Worm (Caenorhabditis elegans) whole organism, L1 larva: ENCODE measurements around the gene kars-1.

Experiments
- C04F5.9 ChIP-seq: sonication (generic microtip); optimal IDR thresholded peaks from 2 replicates; lab custom pipeline; 2016; ENCODE audit warnings: missing genetic modification characterization, missing compliant biosample characterization
- C16A3.4 ChIP-seq: fragments of 150-350 bp; optimal IDR thresholded peaks from 2 replicates; lab custom pipeline; 2014; ENCODE audit warnings: missing biosample characterization, missing genetic modification characterization
- C34B4.2 ChIP-seq: sonication (generic microtip); optimal IDR thresholded peaks from 2 replicates; lab custom pipeline; 2017; ENCODE audit warnings: mild to moderate bottlenecking, missing genetic modification characterization, missing compliant biosample characterization
- F16B12.6 ChIP-seq: fragments of 150-350 bp; optimal IDR thresholded peaks from 2 replicates; lab custom pipeline; 2014; ENCODE audit warnings: missing biosample characterization, missing genetic modification characterization
- Y116A8C.19 ChIP-seq: sonication (generic microtip); optimal IDR thresholded peaks from 2 replicates; lab custom pipeline; 2016; ENCODE audit warnings: missing compliant biosample characterization, missing genetic modification characterization, borderline replicate concordance
- aha-1 ChIP-seq: fragments of 150-350 bp; optimal IDR thresholded peaks from 2 replicates; lab custom pipeline; 2014; ENCODE audit warnings: missing biosample characterization, missing genetic modification characterization
- aly-2 ChIP-seq: fragments of 150-350 bp; optimal IDR thresholded peaks from 2 replicates; lab custom pipeline; 2014; ENCODE audit warnings: missing biosample characterization, missing genetic modification characterization
- blmp-1 ChIP-seq: fragments of 150-350 bp; optimal IDR thresholded peaks from 2 replicates; lab custom pipeline; 2014; ENCODE audit warnings: missing biosample characterization, missing genetic modification characterization
- ceh-63 ChIP-seq: fragments of 200-800 bp; sonication (Bioruptor generic); optimal IDR thresholded peaks from 2 replicates; lab custom pipeline; 2018; ENCODE audit warnings: mild to moderate bottlenecking, missing genetic modification characterization, missing compliant biosample characterization
- ceh-82 ChIP-seq, 3 experiments: fragments of 150-350 bp in 1 of 3; sonication (generic microtip) in 2 of 3; optimal IDR thresholded peaks; 2 replicates each; lab custom pipeline; 2014 to 2017; ENCODE audit warnings: missing biosample characterization in 3 of 3, missing genetic modification characterization in 3 of 3
- ceh-88 ChIP-seq: fragments of 200-800 bp; sonication (Bioruptor generic); IDR thresholded peaks from 2 replicates; pipeline ENCODE4 v1.3.6; 2022; ENCODE audit warnings: missing genetic modification characterization, missing compliant biosample characterization
- ceh-90 ChIP-seq: sonication (generic microtip); optimal IDR thresholded peaks from 2 replicates; lab custom pipeline; 2016; ENCODE audit warnings: missing genetic modification characterization, missing compliant biosample characterization
- ces-1 ChIP-seq: fragments of 150-350 bp; optimal IDR thresholded peaks from 2 replicates; lab custom pipeline; 2014; ENCODE audit warnings: missing biosample characterization, missing genetic modification reagents, missing genetic modification characterization
- egl-13 ChIP-seq: sonication (generic microtip); optimal IDR thresholded peaks from 2 replicates; lab custom pipeline; 2016; ENCODE audit warnings: missing genotype, missing genetic modification reagents, missing genetic modification characterization, missing compliant biosample characterization
- elt-2 ChIP-seq: sonication (generic microtip); optimal IDR thresholded peaks from 2 replicates; lab custom pipeline; 2016; ENCODE audit warnings: missing genetic modification characterization, mild to moderate bottlenecking, inconsistent platforms, missing compliant biosample characterization, missing genetic modification reagents
- ets-5 ChIP-seq: fragments of 200-800 bp; sonication (Bioruptor generic); IDR thresholded peaks from 2 replicates; pipeline ENCODE4 v1.3.6; 2022; ENCODE audit warnings: missing genetic modification characterization, missing compliant biosample characterization
- fkh-10 ChIP-seq: sonication (generic microtip); optimal IDR thresholded peaks from 2 replicates; lab custom pipeline; 2017; ENCODE audit warnings: missing biosample characterization, missing genetic modification reagents, missing genetic modification characterization
- fos-1 ChIP-seq: fragments of 150-350 bp; optimal IDR thresholded peaks from 2 replicates; lab custom pipeline; 2014; ENCODE audit warnings: missing biosample characterization, missing genetic modification characterization
- grh-1 ChIP-seq: fragments of 200-800 bp; sonication (Bioruptor generic); IDR thresholded peaks from 2 replicates; pipeline ENCODE4 v1.3.6; 2022; ENCODE audit warnings: missing genetic modification reagents, missing genetic modification characterization, missing compliant biosample characterization
- hlh-17 ChIP-seq: fragments of 200-800 bp; sonication (Bioruptor generic); optimal IDR thresholded peaks from 2 replicates; lab custom pipeline; 2018; ENCODE audit warnings: missing genetic modification characterization, mild to moderate bottlenecking, missing compliant biosample characterization, moderate library complexity, borderline replicate concordance
- hlh-4 ChIP-seq: sonication (generic microtip); optimal IDR thresholded peaks from 2 replicates; lab custom pipeline; 2016; ENCODE audit warnings: mild to moderate bottlenecking, missing genetic modification characterization, missing compliant biosample characterization
- irx-1 ChIP-seq: sonication (generic microtip); optimal IDR thresholded peaks from 2 replicates; lab custom pipeline; 2016; ENCODE audit warnings: missing genetic modification characterization, missing compliant biosample characterization
- jun-1 ChIP-seq: fragments of 150-350 bp; optimal IDR thresholded peaks from 2 replicates; lab custom pipeline; 2014; ENCODE audit warnings: missing biosample characterization, missing genetic modification reagents, missing genetic modification characterization
- lin-13 ChIP-seq: fragments of 150-350 bp; optimal IDR thresholded peaks from 2 replicates; lab custom pipeline; 2014; ENCODE audit warnings: missing biosample characterization, missing genetic modification reagents, missing genetic modification characterization
- lin-14 ChIP-seq: fragments of 200-800 bp; sonication (Bioruptor generic); optimal IDR thresholded peaks from 2 replicates; lab custom pipeline; 2018; ENCODE audit warnings: mild to moderate bottlenecking, missing genetic modification characterization, moderate library complexity, missing compliant biosample characterization
- lin-35 ChIP-seq, 2 experiments: fragments of 150-350 bp; optimal IDR thresholded peaks; 2 replicates each; lab custom pipeline; 2014; ENCODE audit warnings: missing biosample characterization in 2 of 2, missing genetic modification characterization in 2 of 2, missing genetic modification reagents in 2 of 2
- lin-39 ChIP-seq: fragments of 150-350 bp; optimal IDR thresholded peaks from 2 replicates; lab custom pipeline; 2014; ENCODE audit warnings: missing biosample characterization, missing genetic modification reagents, missing genetic modification characterization
- lsy-2 ChIP-seq, 2 experiments: fragments of 150-350 bp; optimal IDR thresholded peaks; 2 replicates each; lab custom pipeline; 2014; ENCODE audit warnings: missing biosample characterization in 2 of 2, missing genetic modification characterization in 2 of 2
- mdl-1 ChIP-seq, 2 experiments: fragments of 150-350 bp; optimal IDR thresholded peaks; 2 replicates each; lab custom pipeline; 2014 to 2017; ENCODE audit warnings: missing biosample characterization in 2 of 2, missing genetic modification characterization in 2 of 2, inconsistent platforms in 1 of 2
- nhr-11 ChIP-seq: fragments of 150-350 bp; optimal IDR thresholded peaks from 2 replicates; lab custom pipeline; 2014; ENCODE audit warnings: missing biosample characterization, missing genetic modification characterization
- nhr-19 ChIP-seq: fragments of 200-800 bp; sonication (Bioruptor generic); conservative IDR thresholded peaks from 2 replicates; pipeline ENCODE4 v1.3.6; 2022; ENCODE audit warnings: missing genetic modification characterization, missing compliant biosample characterization
- nhr-237 ChIP-seq: fragments of 150-350 bp; optimal IDR thresholded peaks from 2 replicates; lab custom pipeline; 2014; ENCODE audit warnings: missing biosample characterization, missing genetic modification characterization
- nhr-28 ChIP-seq: fragments of 150-350 bp; optimal IDR thresholded peaks from 2 replicates; lab custom pipeline; 2014; ENCODE audit warnings: missing biosample characterization, missing genetic modification characterization
- nhr-71 ChIP-seq: sonication (generic microtip); optimal IDR thresholded peaks from 2 replicates; lab custom pipeline; 2016; ENCODE audit warnings: mild to moderate bottlenecking, missing genetic modification characterization, moderate library complexity, missing compliant biosample characterization
- nhr-76 ChIP-seq: sonication (generic microtip); optimal IDR thresholded peaks from 2 replicates; lab custom pipeline; 2017; ENCODE audit warnings: missing biosample characterization, missing genetic modification characterization
- nhr-77 ChIP-seq: fragments of 150-350 bp; optimal IDR thresholded peaks from 2 replicates; lab custom pipeline; 2014; ENCODE audit warnings: missing biosample characterization, missing genetic modification characterization
- nhr-84 ChIP-seq: sonication (generic microtip); optimal IDR thresholded peaks from 2 replicates; lab custom pipeline; 2017; ENCODE audit warnings: missing biosample characterization, missing genetic modification characterization
- nhr-90 ChIP-seq: sonication (generic microtip); optimal IDR thresholded peaks from 2 replicates; lab custom pipeline; 2016; ENCODE audit warnings: mild to moderate bottlenecking, missing genetic modification characterization, missing compliant biosample characterization; ENCODE audit not compliant: poor library complexity
- pax-3 ChIP-seq: fragments of 200-800 bp; sonication (Bioruptor generic); optimal IDR thresholded peaks from 2 replicates; lab custom pipeline; 2018; ENCODE audit warnings: mild to moderate bottlenecking, missing genetic modification characterization, moderate library complexity, missing compliant biosample characterization
- rnt-1 ChIP-seq: sonication (generic microtip); optimal IDR thresholded peaks from 2 replicates; lab custom pipeline; 2016; ENCODE audit warnings: mild to moderate bottlenecking, missing genetic modification characterization, moderate library complexity, missing compliant biosample characterization
- skn-1 ChIP-seq: fragments of 150-350 bp; optimal IDR thresholded peaks from 2 replicates; lab custom pipeline; 2014; ENCODE audit warnings: missing biosample characterization, missing genetic modification characterization
- snpc-4 ChIP-seq: fragments of 150-350 bp; optimal IDR thresholded peaks from 2 replicates; lab custom pipeline; 2014; ENCODE audit warnings: missing biosample characterization, missing genetic modification characterization
- sptf-1 ChIP-seq: fragments of 150-350 bp; optimal IDR thresholded peaks from 2 replicates; lab custom pipeline; 2014; ENCODE audit warnings: missing biosample characterization, missing genetic modification characterization
- swsn-7 ChIP-seq: sonication (generic microtip); optimal IDR thresholded peaks from 2 replicates; lab custom pipeline; 2016; ENCODE audit warnings: missing genetic modification characterization, missing compliant biosample characterization
- tlp-1 ChIP-seq: fragments of 150-350 bp; optimal IDR thresholded peaks from 2 replicates; lab custom pipeline; 2014; ENCODE audit warnings: missing biosample characterization, missing genetic modification characterization
- unc-62 ChIP-seq: fragments of 150-350 bp; optimal IDR thresholded peaks from 2 replicates; lab custom pipeline; 2014; ENCODE audit warnings: missing biosample characterization, missing genetic modification reagents, missing genetic modification characterization
- unc-86 ChIP-seq: sonication (generic microtip); optimal IDR thresholded peaks from 2 replicates; lab custom pipeline; 2016; ENCODE audit warnings: missing genetic modification characterization, missing compliant biosample characterization
- xbp-1 ChIP-seq: sonication (generic microtip); optimal IDR thresholded peaks from 2 replicates; lab custom pipeline; 2016; ENCODE audit warnings: missing genetic modification characterization, missing compliant biosample characterization
- zag-1 ChIP-seq: fragments of 150-350 bp; optimal IDR thresholded peaks from 2 replicates; lab custom pipeline; 2014; ENCODE audit warnings: missing biosample characterization, missing genetic modification characterization
- zip-4 ChIP-seq: fragments of 200-800 bp; sonication (Bioruptor generic); optimal IDR thresholded peaks from 2 replicates; lab custom pipeline; 2018; ENCODE audit warnings: mild to moderate bottlenecking, missing genetic modification characterization, moderate library complexity, missing compliant biosample characterization
- ztf-4 ChIP-seq: fragments of 150-350 bp; optimal IDR thresholded peaks from 2 replicates; lab custom pipeline; 2014; ENCODE audit warnings: missing biosample characterization, missing genetic modification characterization

kars-1 gene

DNA sequence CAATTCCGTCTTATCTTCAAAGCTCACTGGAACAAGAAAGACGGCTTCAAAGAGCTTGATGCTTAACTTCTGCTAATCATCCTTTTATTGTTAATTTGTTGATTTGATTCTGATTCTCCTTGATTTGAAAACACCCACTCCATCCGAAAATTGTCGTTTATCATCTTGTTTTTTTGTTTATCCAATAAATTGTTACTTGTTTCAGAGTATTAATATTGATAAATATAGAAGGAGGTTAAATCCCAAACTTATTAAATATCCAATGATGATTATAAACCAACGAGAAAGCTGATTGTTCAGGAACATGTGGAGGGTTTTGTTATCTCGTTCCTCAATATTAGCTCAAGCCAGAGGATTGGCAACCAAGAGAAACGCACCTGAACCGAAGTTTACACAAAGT lies 40.6 kb upstream of the kars-1 start, which contains the start of gene F10E7.6:
F10E7.6 (plus strand) TSS at position 301 of the 400 bp plus-strand sequence.
- TF ChIP-seq nhr-28 (tag; lab: Kevin White, UChicago) (no peak), mdl-1 (tag; optimal IDR thresholded peaks at IDR 0.05; lab: Kevin White, UChicago) (no peak), jun-1 (no peak), C34B4.2 (tag; lab: Kevin White, UChicago) (no peak), ets-5 (GFP tag; lab: Robert Waterston, UW) (no peak), egl-13 (tag; lab: Kevin White, UChicago) (no peak), nhr-77 (tag; lab: Kevin White, UChicago) (no peak), fkh-10 (GFP tag; lab: Kevin White, UChicago) (no peak), pax-3 (tag; lab: Kevin White, UChicago) (no peak)

DNA sequence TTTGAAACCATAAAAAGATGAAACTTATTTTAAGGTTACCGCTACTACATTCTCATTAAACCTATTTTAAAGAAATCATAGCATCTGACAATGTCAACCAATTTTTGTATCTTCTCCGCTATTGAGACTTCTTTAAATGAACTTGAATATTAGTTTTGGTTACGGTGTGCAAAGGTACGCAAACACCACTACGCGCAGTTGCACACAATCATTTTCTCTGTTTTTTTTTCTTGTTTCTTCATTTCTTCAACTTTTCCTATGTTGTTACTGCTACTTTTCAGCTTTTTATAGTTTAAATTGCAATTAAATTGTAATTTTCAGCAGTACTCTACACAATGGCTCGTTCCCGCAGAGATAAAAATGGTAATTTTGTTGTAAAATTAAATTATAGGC lies 39.4 kb upstream of the kars-1 start, which contains the start of gene F10E7.5:
F10E7.5 (plus strand) TSS at position 322 of the 393 bp plus-strand sequence.
- no peak for TF ChIP-seq lin-13 (GFP tag; lab: Kevin White, UChicago)
- TF ChIP-seq tlp-1: no peak
- no peak for TF ChIP-seq fkh-10 (GFP tag; lab: Kevin White, UChicago)
- no peak for TF ChIP-seq nhr-28 (tag; lab: Kevin White, UChicago)
- peak; percentile 53 for TF ChIP-seq rnt-1 (tag; lab: Kevin White, UChicago)
- TF ChIP-seq ztf-4 (tag; lab: Kevin White, UChicago): no peak
- TF ChIP-seq irx-1 (tag; lab: Kevin White, UChicago): no peak
- no peak for TF ChIP-seq ceh-90
- TF ChIP-seq ces-1 (GFP tag; lab: Kevin White, UChicago): no peak
- TF ChIP-seq grh-1 (GFP tag; lab: Robert Waterston, UW): no peak
- peak; percentile 51 to 68 for TF ChIP-seq lin-35 (GFP tag; optimal IDR thresholded peaks at IDR 0.05; lab: Kevin White, UChicago)
- no peak for TF ChIP-seq nhr-237
- TF ChIP-seq C34B4.2 (tag; lab: Kevin White, UChicago): no peak
- no peak for TF ChIP-seq aha-1 (tag; lab: Kevin White, UChicago)
- no peak for TF ChIP-seq ceh-88 (GFP tag; lab: Robert Waterston, UW)
- TF ChIP-seq hlh-17 (GFP tag; lab: Kevin White, UChicago): no peak
- no peak for TF ChIP-seq nhr-77 (tag; lab: Kevin White, UChicago)
- TF ChIP-seq F16B12.6 (tag; lab: Kevin White, UChicago): peak; percentile 94
- TF ChIP-seq ets-5 (GFP tag; lab: Robert Waterston, UW): no peak
- no peak for TF ChIP-seq Y116A8C.19 (tag; lab: Kevin White, UChicago)
- TF ChIP-seq C16A3.4: peak; percentile 66
- no peak for TF ChIP-seq lin-39 (tag; lab: Kevin White, UChicago)
- peak; percentile 97 to 99 for TF ChIP-seq lsy-2 (tag; optimal IDR thresholded peaks at IDR 0.05; lab: Kevin White, UChicago)
- TF ChIP-seq ceh-63 (GFP tag; lab: Kevin White, UChicago): no peak
- TF ChIP-seq egl-13 (tag; lab: Kevin White, UChicago): no peak
- TF ChIP-seq swsn-7: peak; percentile 34
- TF ChIP-seq C04F5.9: no peak
- peak; percentile 33 for TF ChIP-seq nhr-90
- peak; percentile 53 for TF ChIP-seq nhr-71
- peak; percentile 30 for TF ChIP-seq jun-1
- no peak for TF ChIP-seq lin-14 (GFP tag; lab: Kevin White, UChicago)
- TF ChIP-seq sptf-1: no peak
- no peak for TF ChIP-seq zip-4 (GFP tag; lab: Kevin White, UChicago)
- TF ChIP-seq skn-1 (tag; lab: Kevin White, UChicago): no peak
- TF ChIP-seq ceh-82 (tag; optimal IDR thresholded peaks at IDR 0.05; lab: Kevin White, UChicago): peak; percentile 44 to 58 (median 44)
- no peak for TF ChIP-seq nhr-11 (tag; lab: Kevin White, UChicago)
- TF ChIP-seq nhr-19 (GFP tag; lab: Robert Waterston, UW): no peak
- peak; percentile 14 for TF ChIP-seq unc-86 (tag; lab: Kevin White, UChicago)
- peak; percentile 61 for TF ChIP-seq blmp-1 (tag; lab: Kevin White, UChicago)
- TF ChIP-seq elt-2 (tag; lab: Kevin White, UChicago): no peak
- TF ChIP-seq fos-1 (tag; lab: Kevin White, UChicago): peak; percentile 23
- peak; percentile 23 for TF ChIP-seq snpc-4
- TF ChIP-seq aly-2 (tag; lab: Kevin White, UChicago): peak; percentile 40
- TF ChIP-seq xbp-1 (tag; lab: Kevin White, UChicago): peak; percentile 44
- no peak for TF ChIP-seq nhr-76 (tag; lab: Kevin White, UChicago)
- no peak for TF ChIP-seq unc-62 (GFP tag; lab: Kevin White, UChicago)
- no peak for TF ChIP-seq nhr-84 (tag; lab: Kevin White, UChicago)
- TF ChIP-seq hlh-4 (tag; lab: Kevin White, UChicago): no peak
- TF ChIP-seq zag-1 (tag; lab: Kevin White, UChicago): no peak
